Worm (Caenorhabditis elegans) whole organism, young adult: Measurements from ENCODE around the gene C41C4.9.
A peak's percentile ranks its signal among the peaks of the same experiment; 100 is the strongest.

ENCODE experiments used
- B0336.3 ChIP-seq: fragments of 200-800 bp; sonication (Bioruptor generic); IDR thresholded peaks from 2 replicates; pipeline ENCODE4 v1.3.6; 2022; ENCODE audit warnings: missing genetic modification characterization, missing compliant biosample characterization
- F22D6.2 ChIP-seq: sonication (generic microtip); optimal IDR thresholded peaks from 2 replicates; lab custom pipeline; 2016; ENCODE audit warnings: mild to moderate bottlenecking, missing genetic modification characterization, missing compliant biosample characterization
- F39B2.1 ChIP-seq: fragments of 200-800 bp; sonication (Bioruptor generic); IDR thresholded peaks from 2 replicates; pipeline ENCODE4 v1.3.6; 2022; ENCODE audit warnings: missing genetic modification reagents, missing genetic modification characterization, missing compliant biosample characterization
- F55B11.4 ChIP-seq: sonication (generic microtip); optimal IDR thresholded peaks from 2 replicates; lab custom pipeline; 2016; ENCODE audit warnings: missing compliant biosample characterization, missing genetic modification characterization, borderline replicate concordance; ENCODE audit not compliant: insufficient read depth
- K12H6.12 ChIP-seq: fragments of 200-800 bp; sonication (Bioruptor generic); optimal IDR thresholded peaks from 2 replicates; lab custom pipeline; 2018; ENCODE audit warnings: mild to moderate bottlenecking, missing genetic modification characterization, missing compliant biosample characterization
- T07F8.4 ChIP-seq: sonication (generic microtip); optimal IDR thresholded peaks from 2 replicates; lab custom pipeline; 2016; ENCODE audit warnings: mild to moderate bottlenecking, missing genetic modification characterization, moderate library complexity, missing compliant biosample characterization
- Y56A3A.18 ChIP-seq: fragments of 200-800 bp; sonication (Bioruptor generic); IDR thresholded peaks from 2 replicates; pipeline ENCODE4 v1.3.6; 2022; ENCODE audit warnings: missing genetic modification reagents, missing genetic modification characterization, missing compliant biosample characterization
- Y95B8A.8 ChIP-seq: fragments of 200-800 bp; sonication (Bioruptor generic); IDR thresholded peaks from 2 replicates; pipeline ENCODE4 v1.3.6; 2022; ENCODE audit warnings: missing genetic modification reagents, missing genetic modification characterization, missing compliant biosample characterization
- akir-1 ChIP-seq: fragments of 200-800 bp; sonication (Bioruptor generic); optimal IDR thresholded peaks from 2 replicates; lab custom pipeline; 2018; ENCODE audit warnings: mild to moderate bottlenecking, missing genetic modification characterization, moderate library complexity, missing compliant biosample characterization
- ama-1 ChIP-seq, 3 experiments: fragments of 150-350 bp in 1 of 3; sonication (generic microtip) in 2 of 3; optimal IDR thresholded peaks; 2 replicates each; lab custom pipeline; 2014 to 2018; ENCODE audit warnings: missing biosample characterization in 2 of 3, missing genetic modification characterization in 2 of 3, missing genetic modification reagents in 2 of 3
- bed-1 ChIP-seq: fragments of 200-800 bp; sonication (Bioruptor generic); IDR thresholded peaks from 2 replicates; pipeline ENCODE4 v1.3.6; 2022; ENCODE audit warnings: missing genetic modification reagents, missing genetic modification characterization, missing compliant biosample characterization
- ccch-3 ChIP-seq: fragments of 200-800 bp; sonication (Bioruptor generic); optimal IDR thresholded peaks from 2 replicates; lab custom pipeline; 2018; ENCODE audit warnings: mild to moderate bottlenecking, missing genetic modification characterization, missing compliant biosample characterization
- chd-7 ChIP-seq: sonication (generic microtip); optimal IDR thresholded peaks from 2 replicates; lab custom pipeline; 2016; ENCODE audit warnings: mild to moderate bottlenecking, missing genetic modification characterization, moderate library complexity, missing compliant biosample characterization
- dpff-1 ChIP-seq: sonication (generic microtip); optimal IDR thresholded peaks from 2 replicates; lab custom pipeline; 2017; ENCODE audit warnings: mild to moderate bottlenecking, missing genetic modification characterization, missing compliant biosample characterization
- dpl-1 ChIP-seq: fragments of 150-350 bp; optimal IDR thresholded peaks from 2 replicates; lab custom pipeline; 2014; ENCODE audit warnings: missing biosample characterization, missing genetic modification reagents, missing genetic modification characterization
- efl-1 ChIP-seq: fragments of 150-350 bp; optimal IDR thresholded peaks from 2 replicates; lab custom pipeline; 2014; ENCODE audit warnings: missing biosample characterization, missing genetic modification reagents, missing genetic modification characterization
- egrh-3 ChIP-seq: fragments of 200-800 bp; sonication (Bioruptor generic); IDR thresholded peaks from 2 replicates; pipeline ENCODE4 v1.3.6; 2022; ENCODE audit warnings: missing genetic modification reagents, missing genetic modification characterization, missing compliant biosample characterization
- hlh-26 ChIP-seq: fragments of 200-800 bp; sonication (Bioruptor generic); conservative IDR thresholded peaks from 2 replicates; pipeline ENCODE4 v1.3.6; 2022; ENCODE audit warnings: missing genetic modification reagents, missing genetic modification characterization, missing compliant biosample characterization
- hmg-1.2 ChIP-seq: fragments of 200-800 bp; sonication (Bioruptor generic); IDR thresholded peaks from 2 replicates; pipeline ENCODE4 v1.3.6; 2022; ENCODE audit warnings: missing genetic modification reagents, missing genetic modification characterization, missing compliant biosample characterization
- hmg-20 ChIP-seq: fragments of 200-800 bp; sonication (Bioruptor generic); IDR thresholded peaks from 2 replicates; pipeline ENCODE4 v1.3.6; 2022; ENCODE audit warnings: missing genetic modification reagents, missing genetic modification characterization, missing compliant biosample characterization
- hrde-1 ChIP-seq: sonication (generic microtip); optimal IDR thresholded peaks from 2 replicates; lab custom pipeline; 2016; ENCODE audit warnings: missing genetic modification characterization, mild to moderate bottlenecking, missing compliant biosample characterization, moderate library complexity, missing genotype, missing genetic modification reagents, borderline replicate concordance
- hsf-1 ChIP-seq: fragments of 200-800 bp; sonication (Bioruptor generic); IDR thresholded peaks from 2 replicates; pipeline ENCODE4 v1.3.6; 2022; ENCODE audit warnings: missing genetic modification reagents, missing genetic modification characterization, missing compliant biosample characterization
- let-607 ChIP-seq, 2 experiments: fragments of 200-800 bp in 1 of 2; sonication (Bioruptor generic) in 1 of 2; sonication (generic microtip) in 1 of 2; optimal IDR thresholded peaks; 2 replicates each; lab custom pipeline; 2016 to 2018; ENCODE audit warnings: mild to moderate bottlenecking in 2 of 2, missing compliant biosample characterization in 2 of 2, missing genetic modification characterization in 2 of 2, moderate library complexity in 2 of 2, missing genotype in 1 of 2
- lin-26 ChIP-seq: fragments of 200-800 bp; sonication (Bioruptor generic); IDR thresholded peaks from 2 replicates; pipeline ENCODE4 v1.3.6; 2022; ENCODE audit warnings: missing genetic modification reagents, missing genetic modification characterization, missing compliant biosample characterization
- lsl-1 ChIP-seq: fragments of 200-800 bp; sonication (Bioruptor generic); optimal IDR thresholded peaks from 2 replicates; lab custom pipeline; 2018; ENCODE audit warnings: mild to moderate bottlenecking, missing genetic modification characterization, moderate library complexity, missing compliant biosample characterization
- madf-3 ChIP-seq: fragments of 200-800 bp; sonication (Bioruptor generic); IDR thresholded peaks from 2 replicates; pipeline ENCODE4 v1.3.6; 2022; ENCODE audit warnings: missing genetic modification reagents, missing genetic modification characterization, missing compliant biosample characterization
- mes-4 ChIP-seq: sonication (generic microtip); optimal IDR thresholded peaks from 2 replicates; lab custom pipeline; 2016; ENCODE audit warnings: missing genotype, missing genetic modification characterization, missing compliant biosample characterization
- nfya-2 ChIP-seq: fragments of 200-800 bp; sonication (Bioruptor generic); IDR thresholded peaks from 2 replicates; pipeline ENCODE4 v1.3.6; 2022; ENCODE audit warnings: missing genetic modification reagents, missing genetic modification characterization, missing compliant biosample characterization
- nfyb-1 ChIP-seq: fragments of 200-800 bp; sonication (Bioruptor generic); IDR thresholded peaks from 2 replicates; pipeline ENCODE4 v1.3.6; 2022; ENCODE audit warnings: missing genetic modification reagents, missing genetic modification characterization, missing compliant biosample characterization
- nhr-90 ChIP-seq: sonication (generic microtip); optimal IDR thresholded peaks from 2 replicates; lab custom pipeline; 2016; ENCODE audit warnings: missing genotype, mild to moderate bottlenecking, missing genetic modification characterization, missing compliant biosample characterization
- repo-1 ChIP-seq: sonication (generic microtip); optimal IDR thresholded peaks from 2 replicates; lab custom pipeline; 2017; ENCODE audit warnings: mild to moderate bottlenecking, missing genetic modification characterization, missing compliant biosample characterization
- sea-2 ChIP-seq: fragments of 200-800 bp; sonication (Bioruptor generic); IDR thresholded peaks from 2 replicates; pipeline ENCODE4 v1.3.6; 2022; ENCODE audit warnings: missing genetic modification characterization, missing compliant biosample characterization
- snpc-1.1 ChIP-seq: sonication (generic microtip); optimal IDR thresholded peaks from 2 replicates; lab custom pipeline; 2017; ENCODE audit warnings: missing genetic modification characterization, mild to moderate bottlenecking, missing compliant biosample characterization, antibody characterized with exemption, moderate library complexity, missing genotype, missing genetic modification reagents; ENCODE audit not compliant: insufficient read depth
- somi-1 ChIP-seq: fragments of 200-800 bp; sonication (Bioruptor generic); optimal IDR thresholded peaks from 2 replicates; lab custom pipeline; 2018; ENCODE audit warnings: mild to moderate bottlenecking, missing genetic modification characterization, missing compliant biosample characterization
- sptf-2 ChIP-seq: fragments of 200-800 bp; sonication (Bioruptor generic); optimal IDR thresholded peaks from 2 replicates; lab custom pipeline; 2018; ENCODE audit warnings: mild to moderate bottlenecking, missing genetic modification characterization, missing compliant biosample characterization
- ztf-26 ChIP-seq: sonication (generic microtip); optimal IDR thresholded peaks from 2 replicates; lab custom pipeline; 2017; ENCODE audit warnings: missing genetic modification characterization, missing compliant biosample characterization
- ztf-3 ChIP-seq: fragments of 200-800 bp; sonication (Bioruptor generic); optimal IDR thresholded peaks from 2 replicates; lab custom pipeline; 2018; ENCODE audit warnings: mild to moderate bottlenecking, missing genetic modification characterization, missing compliant biosample characterization
- ztf-6 ChIP-seq: fragments of 200-800 bp; sonication (Bioruptor generic); IDR thresholded peaks from 2 replicates; pipeline ENCODE4 v1.3.6; 2022; ENCODE audit warnings: missing genetic modification reagents, missing genetic modification characterization, missing compliant biosample characterization

Gene C41C4.9

DNA sequence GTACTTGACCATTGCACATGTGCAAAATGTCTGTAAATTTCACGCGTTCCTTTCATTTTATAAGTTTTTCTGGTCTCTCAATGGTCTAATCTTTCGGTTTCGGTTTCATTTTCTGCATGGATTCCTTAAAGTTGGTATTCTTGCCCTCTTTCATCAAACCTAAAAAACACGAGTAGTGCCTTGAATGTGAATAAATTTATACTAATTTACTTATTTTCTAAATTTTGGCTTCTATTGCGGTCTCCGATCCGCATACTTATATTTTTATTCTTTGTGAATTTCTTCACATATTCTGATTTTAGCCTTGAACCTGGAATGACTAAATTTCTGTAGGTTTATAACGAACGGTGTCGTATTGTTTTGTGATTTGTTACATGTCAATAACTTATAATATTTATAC lies 41.5 kb upstream of the C41C4.9 start, which contains the start of gene pdha-1:
Gene pdha-1, plus strand, starts transcription at position 301 of the 400 bp plus-strand sequence.
- TF ChIP-seq efl-1 (GFP tag; lab: Kevin White, UChicago) (no peak), egrh-3 (GFP tag; lab: Robert Waterston, UW) (no peak), dpff-1 (tag; lab: Kevin White, UChicago) (no peak), lsl-1 (peak; percentile 10), F22D6.2 (tag; lab: Kevin White, UChicago) (no peak), chd-7 (tag; lab: Kevin White, UChicago) (no peak), snpc-1.1 (tag; lab: Kevin White, UChicago) (no peak), B0336.3 (GFP tag; lab: Robert Waterston, UW) (no peak), ama-1 (optimal IDR thresholded peaks at IDR 0.05; lab: Kevin White, UChicago) (no peak), ama-1 (GFP tag; optimal IDR thresholded peaks at IDR 0.05; lab: Kevin White, UChicago) (no peak), hrde-1 (tag; lab: Kevin White, UChicago) (peak; percentile 32), nfyb-1 (GFP tag; lab: Robert Waterston, UW) (no peak), nhr-90 (no peak), somi-1 (GFP tag; lab: Kevin White, UChicago) (no peak), madf-3 (GFP tag; lab: Robert Waterston, UW) (no peak), lin-26 (GFP tag; lab: Robert Waterston, UW) (no peak), Y95B8A.8 (GFP tag; lab: Robert Waterston, UW) (no peak), Y56A3A.18 (peak; percentile 44; the same call in 1 of the 2 replicates), F55B11.4 (tag; lab: Kevin White, UChicago) (no peak), let-607 (tag; optimal IDR thresholded peaks at IDR 0.05; lab: Kevin White, UChicago) (peak in 1 of 2 experiments; percentile 12), hsf-1 (GFP tag; lab: Robert Waterston, UW) (peak; percentile 62), hmg-20 (no peak), sptf-2 (GFP tag; lab: Kevin White, UChicago) (no peak), F39B2.1 (GFP tag; lab: Robert Waterston, UW) (no peak)

DNA sequence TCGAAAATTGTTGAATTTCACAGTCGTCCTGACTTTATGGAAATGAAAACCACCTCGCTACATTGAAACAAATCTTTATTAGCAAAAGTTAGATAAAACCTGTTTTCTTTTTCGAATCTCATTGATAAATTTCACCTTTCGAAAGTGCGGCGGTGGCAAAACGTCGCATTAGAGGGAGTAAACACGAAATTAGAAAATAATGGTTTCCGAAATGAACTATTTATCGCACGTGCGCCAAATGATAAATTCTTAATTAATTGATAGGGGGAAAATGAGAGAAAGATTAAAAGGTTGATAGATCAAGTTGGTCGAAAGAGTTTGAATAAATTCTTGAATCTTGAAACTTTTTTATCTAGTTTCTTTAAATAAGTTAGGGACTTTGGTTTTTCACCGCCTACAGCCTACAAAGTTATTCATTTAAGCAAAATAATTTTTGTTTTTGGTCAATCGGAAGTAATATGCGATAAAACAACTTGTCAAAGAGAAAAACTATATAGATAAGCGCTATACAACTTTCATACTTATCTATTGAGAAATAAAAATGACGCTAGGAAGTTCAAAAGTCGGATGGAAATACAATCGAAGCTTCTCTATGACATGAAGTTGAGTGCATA lies 36.3 kb upstream of the C41C4.9 start:
- TF ChIP-seq akir-1 (GFP tag; lab: Kevin White, UChicago) (no peak), T07F8.4 (no peak), snpc-1.1 (tag; lab: Kevin White, UChicago) (no peak), bed-1 (no peak), mes-4 (tag; lab: Kevin White, UChicago) (no peak), dpl-1 (GFP tag; lab: Kevin White, UChicago) (no peak), sea-2 (GFP tag; lab: Robert Waterston, UW) (no peak), let-607 (tag; optimal IDR thresholded peaks at IDR 0.05; lab: Kevin White, UChicago) (no peak), K12H6.12 (tag; lab: Kevin White, UChicago) (no peak), repo-1 (no peak), ccch-3 (GFP tag; lab: Kevin White, UChicago) (no peak), hlh-26 (GFP tag; lab: Robert Waterston, UW) (no peak), hmg-1.2 (GFP tag; lab: Robert Waterston, UW) (no peak), nfyb-1 (GFP tag; lab: Robert Waterston, UW) (no peak), ztf-6 (GFP tag; lab: Robert Waterston, UW) (no peak), Y95B8A.8 (GFP tag; lab: Robert Waterston, UW) (no peak), ztf-26 (tag; lab: Kevin White, UChicago) (no peak), nfya-2 (no peak), ztf-3 (GFP tag; lab: Kevin White, UChicago) (no peak)
- TF ChIP-seq, all 124 proteins: peak for 0
